Fruit fly (Drosophila melanogaster) whole organism, embryonic: ENCODE results near the gene Cyfip.

Experiments
- Aef1 ChIP-seq: fragments of 200-800 bp; sonication (Bioruptor generic); IDR thresholded peaks from 3 replicates; pipeline ENCODE4 v1.3.6; 2022; ENCODE audit warnings: missing biosample characterization, missing genetic modification characterization
- BtbVII ChIP-seq: fragments of 200-800 bp; sonication (Bioruptor generic); optimal IDR thresholded peaks from 3 replicates; lab custom pipeline; 2017; ENCODE audit warnings: missing biosample characterization, mild to moderate bottlenecking, missing genetic modification characterization
- CG10321 ChIP-seq: fragments of 200-800 bp; sonication (Bioruptor generic); IDR thresholded peaks from 2 replicates; pipeline ENCODE4 v1.3.6; 2022; ENCODE audit warnings: missing biosample characterization, missing genetic modification characterization
- CG11085 ChIP-seq: fragments of 200-800 bp; sonication (Bioruptor generic); IDR thresholded peaks from 2 replicates; pipeline ENCODE4 v1.3.6; 2022; ENCODE audit warnings: missing biosample characterization, missing genetic modification characterization
- CG11456 ChIP-seq: fragments of 200-800 bp; sonication (Bioruptor generic); IDR thresholded peaks from 3 replicates; pipeline ENCODE4 v1.3.6; 2022; ENCODE audit warnings: missing biosample characterization, missing genetic modification characterization
- CG11560 ChIP-seq: fragments of 200-800 bp; sonication (Bioruptor generic); IDR thresholded peaks from 3 replicates; pipeline ENCODE4 v1.3.6; 2022; ENCODE audit warnings: missing biosample characterization, missing genetic modification characterization
- CG13287 ChIP-seq: fragments of 200-800 bp; sonication (Bioruptor generic); IDR thresholded peaks from 2 replicates; pipeline ENCODE4 v1.3.6; 2022; ENCODE audit warnings: missing biosample characterization, missing genetic modification characterization; ENCODE audit not compliant: partially characterized antibody
- CG14014 ChIP-seq: fragments of 200-800 bp; sonication (Bioruptor generic); IDR thresholded peaks from 2 replicates; pipeline ENCODE4 v1.3.6; 2022; ENCODE audit warnings: missing biosample characterization, missing genetic modification characterization
- CG14710 ChIP-seq: fragments of 200-800 bp; sonication (Bioruptor generic); optimal IDR thresholded peaks from 3 replicates; lab custom pipeline; 2019; ENCODE audit warnings: missing biosample characterization, mild to moderate bottlenecking, missing genetic modification characterization, moderate library complexity
- CG15073 ChIP-seq: fragments of 200-800 bp; sonication (Bioruptor generic); optimal IDR thresholded peaks from 2 replicates; lab custom pipeline; 2016; ENCODE audit warnings: missing biosample characterization, missing genetic modification characterization
- CG16779 ChIP-seq: fragments of 200-800 bp; sonication (Bioruptor generic); IDR thresholded peaks from 2 replicates; pipeline ENCODE4 v1.3.6; 2022; ENCODE audit warnings: missing biosample characterization, missing genetic modification characterization
- CG17328 ChIP-seq: fragments of 200-800 bp; sonication (Bioruptor generic); IDR thresholded peaks from 2 replicates; pipeline ENCODE4 v1.3.6; 2022; ENCODE audit warnings: missing biosample characterization, missing genetic modification characterization
- CG2202 ChIP-seq: fragments of 200-800 bp; sonication (Bioruptor generic); optimal IDR thresholded peaks from 2 replicates; lab custom pipeline; 2018; ENCODE audit warnings: missing biosample characterization, mild to moderate bottlenecking, missing genetic modification characterization
- CG2889 ChIP-seq: fragments of 200-800 bp; sonication (Bioruptor generic); IDR thresholded peaks from 3 replicates; pipeline ENCODE4 v1.3.6; 2022; ENCODE audit warnings: missing biosample characterization, missing genetic modification characterization
- CG3847 ChIP-seq: fragments of 200-800 bp; sonication (Bioruptor generic); IDR thresholded peaks from 2 replicates; pipeline ENCODE4 v1.3.6; 2022; ENCODE audit warnings: missing biosample characterization, missing genetic modification characterization
- CG4328 ChIP-seq: fragments of 200-800 bp; sonication (Bioruptor generic); optimal IDR thresholded peaks from 3 replicates; lab custom pipeline; 2017; ENCODE audit warnings: missing biosample characterization, missing genetic modification reagents, missing genetic modification characterization
- CG6854 ChIP-seq: fragments of 200-800 bp; sonication (Bioruptor generic); optimal IDR thresholded peaks from 3 replicates; lab custom pipeline; 2017; ENCODE audit warnings: missing biosample characterization, mild to moderate bottlenecking, missing genetic modification characterization
- CG7839 ChIP-seq: fragments of 200-800 bp; sonication (Bioruptor generic); optimal IDR thresholded peaks from 3 replicates; lab custom pipeline; 2018; ENCODE audit warnings: missing biosample characterization, mild to moderate bottlenecking, missing genetic modification characterization, moderate library complexity
- CG8290 ChIP-seq, 3 experiments: fragments of 200-800 bp; sonication (Bioruptor generic); optimal IDR thresholded peaks; 2 replicates each; lab custom pipeline; 2016 to 2019; ENCODE audit warnings: missing biosample characterization in 3 of 3, missing genetic modification characterization in 3 of 3, mild to moderate bottlenecking in 2 of 3, moderate library complexity in 1 of 3
- CG9876 ChIP-seq: fragments of 200-800 bp; sonication (Bioruptor generic); optimal IDR thresholded peaks from 2 replicates; lab custom pipeline; 2016; ENCODE audit warnings: missing biosample characterization, missing genetic modification characterization
- CrebB ChIP-seq: fragments of 200-800 bp; sonication (Bioruptor generic); optimal IDR thresholded peaks from 3 replicates; lab custom pipeline; 2018; ENCODE audit warnings: missing biosample characterization, mild to moderate bottlenecking, missing genetic modification characterization
- Dref ChIP-seq: fragments of 200-800 bp; sonication (Bioruptor generic); IDR thresholded peaks from 2 replicates; pipeline ENCODE4 v1.3.6; 2022; ENCODE audit warnings: missing biosample characterization, missing genetic modification characterization
- E2f1 ChIP-seq: fragments of 200-800 bp; sonication (Bioruptor generic); IDR thresholded peaks from 2 replicates; pipeline ENCODE4 v1.3.6; 2022; ENCODE audit warnings: missing biosample characterization, missing genetic modification characterization
- GATAe ChIP-seq: fragments of 200-800 bp; sonication (Bioruptor generic); conservative IDR thresholded peaks from 2 replicates; pipeline ENCODE4 v1.3.6; 2022; ENCODE audit warnings: missing biosample characterization, missing genetic modification characterization
- Hr78 ChIP-seq, 2 experiments: fragments of 200-800 bp in 1 of 2; fragments of >200 bp in 1 of 2; sonication (Bioruptor generic) in 1 of 2; optimal IDR thresholded peaks; 2 replicates each; lab custom pipeline; 2017 to 2019; ENCODE audit warnings: missing biosample characterization in 2 of 2, missing genetic modification characterization in 2 of 2, mild to moderate bottlenecking in 1 of 2, moderate library complexity in 1 of 2
- Max ChIP-seq: fragments of 200-800 bp; sonication (Bioruptor generic); optimal IDR thresholded peaks from 2 replicates; lab custom pipeline; 2016; ENCODE audit warnings: missing biosample characterization, mild to moderate bottlenecking, missing genetic modification characterization
- Trl ChIP-seq, 3 experiments: fragments of >200 bp in 2 of 3; fragments of 200-800 bp in 1 of 3; sonication (Bioruptor generic) in 1 of 3; optimal IDR thresholded peaks; 2 replicates in 1 of 3; 3 replicates in 2 of 3; lab custom pipeline; 2016 to 2017; ENCODE audit warnings: missing biosample characterization in 1 of 3, missing genetic modification characterization in 1 of 3
- amos ChIP-seq: fragments of 200-800 bp; sonication (Bioruptor generic); IDR thresholded peaks from 2 replicates; pipeline ENCODE4 v1.3.6; 2022; ENCODE audit warnings: missing biosample characterization, missing genetic modification characterization; ENCODE audit not compliant: partially characterized antibody
- chn ChIP-seq: fragments of 200-800 bp; sonication (Bioruptor generic); optimal IDR thresholded peaks from 2 replicates; lab custom pipeline; 2016; ENCODE audit warnings: missing biosample characterization, missing genetic modification characterization
- crc ChIP-seq: fragments of 200-800 bp; sonication (Bioruptor generic); optimal IDR thresholded peaks from 2 replicates; lab custom pipeline; 2016; ENCODE audit warnings: missing biosample characterization, missing genetic modification characterization
- da ChIP-seq: fragments of 200-800 bp; sonication (Bioruptor generic); optimal IDR thresholded peaks from 2 replicates; lab custom pipeline; 2016; ENCODE audit warnings: missing biosample characterization, missing genetic modification characterization
- grn ChIP-seq: fragments of 200-800 bp; sonication (Bioruptor generic); optimal IDR thresholded peaks from 3 replicates; lab custom pipeline; 2017; ENCODE audit warnings: missing biosample characterization, missing genetic modification characterization
- ham ChIP-seq: fragments of 200-800 bp; sonication (Bioruptor generic); IDR thresholded peaks from 2 replicates; pipeline ENCODE4 v1.3.6; 2022; ENCODE audit warnings: missing biosample characterization, missing genetic modification characterization
- hkb ChIP-seq, 2 experiments: fragments of 200-800 bp in 1 of 2; fragments of >200 bp in 1 of 2; sonication (Bioruptor generic) in 1 of 2; IDR thresholded peaks in 1 of 2; optimal IDR thresholded peaks in 1 of 2; 2 replicates each; pipeline versions ENCODE4 v1.3.6 to Lab custom; 2017 to 2022; ENCODE audit warnings: missing biosample characterization in 1 of 2, missing genetic modification characterization in 1 of 2
- kay ChIP-seq: fragments of 200-800 bp; sonication (Bioruptor generic); optimal IDR thresholded peaks from 2 replicates; lab custom pipeline; 2016; ENCODE audit warnings: missing biosample characterization, missing genetic modification characterization
- luna ChIP-seq: fragments of 200-800 bp; sonication (Bioruptor generic); optimal IDR thresholded peaks from 2 replicates; lab custom pipeline; 2016; ENCODE audit warnings: missing biosample characterization, missing genetic modification characterization
- maf-S ChIP-seq: fragments of 200-800 bp; sonication (Bioruptor generic); optimal IDR thresholded peaks from 2 replicates; lab custom pipeline; 2016; ENCODE audit warnings: missing biosample characterization, missing genetic modification characterization
- mld ChIP-seq: fragments of 200-800 bp; sonication (Bioruptor generic); IDR thresholded peaks from 3 replicates; pipeline ENCODE4 v1.3.6; 2022; ENCODE audit warnings: missing biosample characterization, missing genetic modification characterization; ENCODE audit not compliant: partially characterized antibody
- nau ChIP-seq: fragments of 200-800 bp; sonication (Bioruptor generic); optimal IDR thresholded peaks from 3 replicates; lab custom pipeline; 2017; ENCODE audit warnings: missing biosample characterization, mild to moderate bottlenecking, missing genetic modification characterization, missing genetic modification reagents
- nom ChIP-seq: fragments of 200-800 bp; sonication (Bioruptor generic); optimal IDR thresholded peaks from 2 replicates; lab custom pipeline; 2017; ENCODE audit warnings: missing biosample characterization, missing genetic modification characterization, mild to moderate bottlenecking, moderate library complexity, missing genetic modification reagents
- pho ChIP-seq: fragments of 200-800 bp; sonication (Bioruptor generic); optimal IDR thresholded peaks from 2 replicates; lab custom pipeline; 2016; ENCODE audit warnings: missing biosample characterization, missing genetic modification characterization
- pita ChIP-seq: fragments of 200-800 bp; sonication (Bioruptor generic); optimal IDR thresholded peaks from 2 replicates; lab custom pipeline; 2017; ENCODE audit warnings: missing biosample characterization, mild to moderate bottlenecking, missing genetic modification characterization
- pnt ChIP-seq: fragments of 200-800 bp; sonication (Bioruptor generic); optimal IDR thresholded peaks from 3 replicates; lab custom pipeline; 2016; ENCODE audit warnings: missing biosample characterization, missing genetic modification characterization
- row ChIP-seq: fragments of 200-800 bp; sonication (Bioruptor generic); IDR thresholded peaks from 3 replicates; pipeline ENCODE4 v1.3.6; 2022; ENCODE audit warnings: missing biosample characterization, missing genetic modification characterization
- shn ChIP-seq: fragments of 200-800 bp; sonication (Bioruptor generic); optimal IDR thresholded peaks from 3 replicates; lab custom pipeline; 2016; ENCODE audit warnings: missing biosample characterization, missing genetic modification characterization
- wek ChIP-seq: fragments of 200-800 bp; sonication (Bioruptor generic); optimal IDR thresholded peaks from 3 replicates; lab custom pipeline; 2018; ENCODE audit warnings: missing biosample characterization, mild to moderate bottlenecking, missing genetic modification characterization, moderate library complexity
- wor ChIP-seq: fragments of 200-800 bp; sonication (Bioruptor generic); IDR thresholded peaks from 2 replicates; pipeline ENCODE4 v1.3.6; 2022; ENCODE audit warnings: missing biosample characterization, missing genetic modification characterization
- yki ChIP-seq: fragments of >200 bp; optimal IDR thresholded peaks from 3 replicates; lab custom pipeline; 2018
- zen ChIP-seq: fragments of 200-800 bp; sonication (Bioruptor generic); optimal IDR thresholded peaks from 3 replicates; lab custom pipeline; 2018; ENCODE audit warnings: missing biosample characterization, mild to moderate bottlenecking, missing genetic modification characterization, moderate library complexity
- zen2 ChIP-seq: fragments of 200-800 bp; sonication (Bioruptor generic); IDR thresholded peaks from 3 replicates; pipeline ENCODE4 v1.3.6; 2022; ENCODE audit warnings: missing biosample characterization, missing genetic modification characterization; ENCODE audit not compliant: partially characterized antibody
- zfh1 ChIP-seq: fragments of 200-800 bp; sonication (Bioruptor generic); IDR thresholded peaks from 3 replicates; pipeline ENCODE4 v1.3.6; 2022; ENCODE audit warnings: missing biosample characterization, missing genetic modification characterization

The Cyfip gene

DNA sequence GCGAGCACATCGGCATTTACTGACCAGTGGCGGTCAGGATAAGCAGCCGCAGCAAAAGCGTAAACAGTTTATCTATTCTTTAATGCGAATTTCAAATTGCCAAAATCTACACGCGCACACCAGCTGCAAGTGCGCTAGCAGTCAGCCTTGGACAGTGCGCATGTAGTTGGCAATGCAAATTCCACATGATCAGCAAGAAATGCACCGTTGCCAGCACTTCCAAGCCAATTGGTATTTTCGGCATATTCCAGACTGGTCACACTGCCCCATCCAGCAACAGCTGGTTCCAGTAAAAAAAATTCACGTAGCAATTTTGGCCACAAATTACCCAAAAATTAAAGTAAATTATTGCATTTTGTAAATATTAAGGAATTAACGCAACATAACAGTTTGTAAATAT lies 45.3 kb upstream of the Cyfip start (continued):
- peak; percentile 8 for TF ChIP-seq hkb (optimal IDR thresholded peaks at IDR 0.05; lab: Kevin White, UChicago)
- no peak for TF ChIP-seq hkb (GFP tag; IDR thresholded peaks at IDR 0.05; lab: Robert Waterston, UW)
- TF ChIP-seq luna (GFP tag; lab: Kevin White, UChicago) = no peak
- no peak for TF ChIP-seq nau
- TF ChIP-seq Aef1 (GFP tag; lab: Robert Waterston, UW) = no peak
- TF ChIP-seq CG3847 (GFP tag; lab: Robert Waterston, UW) = no peak
- TF ChIP-seq kay (GFP tag; lab: Kevin White, UChicago) = peak; percentile 42
- no peak for TF ChIP-seq GATAe
- TF ChIP-seq grn (GFP tag; lab: Kevin White, UChicago) = no peak
- TF ChIP-seq CG11085 = no peak
- no peak for TF ChIP-seq CG13287
- no peak for TF ChIP-seq CG2889 (GFP tag; lab: Robert Waterston, UW)
- TF ChIP-seq Hr78 (GFP tag; optimal IDR thresholded peaks at IDR 0.05; lab: Kevin White, UChicago) = no peak
- peak; percentile 70 for TF ChIP-seq CG14710 (tag; lab: Kevin White, UChicago)
- TF ChIP-seq nom (GFP tag; lab: Kevin White, UChicago) = no peak
- TF ChIP-seq Dref = no peak
- TF ChIP-seq CG16779 (GFP tag; lab: Robert Waterston, UW) = no peak
- no peak for TF ChIP-seq wek (GFP tag; lab: Kevin White, UChicago)
- peak; percentile 43 for TF ChIP-seq zen (tag; lab: Kevin White, UChicago)
- peak; percentile 17 for TF ChIP-seq pho (GFP tag; lab: Kevin White, UChicago)
- TF ChIP-seq pita (GFP tag; lab: Kevin White, UChicago) = no peak
- no peak for TF ChIP-seq CG4328
- no peak for TF ChIP-seq pnt
- TF ChIP-seq E2f1 (GFP tag; lab: Robert Waterston, UW) = no peak
- TF ChIP-seq CG10321 (GFP tag; lab: Robert Waterston, UW) = no peak
- TF ChIP-seq CG15073 (GFP tag; lab: Kevin White, UChicago) = no peak
- TF ChIP-seq crc (GFP tag; lab: Kevin White, UChicago) = no peak
- TF ChIP-seq mld = no peak
- peak; percentile 16 for TF ChIP-seq CG8290 (GFP tag; optimal IDR thresholded peaks at IDR 0.05; lab: Kevin White, UChicago)
- peak in 1 of 2 experiments; percentile 78 for TF ChIP-seq CG8290 (tag; optimal IDR thresholded peaks at IDR 0.05; lab: Kevin White, UChicago)
- TF ChIP-seq zfh1 (GFP tag; lab: Robert Waterston, UW) = no peak
- no peak for TF ChIP-seq CG11560 (tag; lab: Robert Waterston, UW)
- TF ChIP-seq da (GFP tag; lab: Kevin White, UChicago) = no peak
- TF ChIP-seq CG14014 (GFP tag; lab: Robert Waterston, UW) = no peak
- TF ChIP-seq CG11456 (GFP tag; lab: Robert Waterston, UW) = no peak
- no peak for TF ChIP-seq wor (GFP tag; lab: Robert Waterston, UW)
- TF ChIP-seq CG7839 = no peak
- TF ChIP-seq amos (GFP tag; lab: Robert Waterston, UW) = no peak
- TF ChIP-seq ham (GFP tag; lab: Robert Waterston, UW) = no peak
- TF ChIP-seq CG6854 = no peak
- no peak for TF ChIP-seq Trl (optimal IDR thresholded peaks at IDR 0.05; lab: Kevin White, UChicago)
- TF ChIP-seq Trl (GFP tag; optimal IDR thresholded peaks at IDR 0.05; lab: Kevin White, UChicago) = peak; percentile 19
- TF ChIP-seq maf-S = peak; percentile 9
- no peak for TF ChIP-seq BtbVII
- no peak for TF ChIP-seq zen2 (GFP tag; lab: Robert Waterston, UW)
- no peak for TF ChIP-seq CG9876 (GFP tag; lab: Kevin White, UChicago)
- TF ChIP-seq CrebB (tag; lab: Kevin White, UChicago) = no peak
- TF ChIP-seq CG2202 (tag; lab: Kevin White, UChicago) = no peak
- TF ChIP-seq shn = peak; percentile 4
- peak; percentile 69 for TF ChIP-seq Max
- TF ChIP-seq CG17328 = no peak
- no peak for TF ChIP-seq yki (lab: Kevin White, UChicago)
- no peak for TF ChIP-seq row
- peak; percentile 45 for TF ChIP-seq chn
